Fruit fly (Drosophila melanogaster) S2 (cell line): ENCODE measurements around the gene CG13484.

Source experiments
- CG8478 ChIP-seq: fragments of >200 bp; optimal IDR thresholded peaks from 2 replicates; lab custom pipeline; 2018
- CTCF ChIP-seq, 2 experiments: fragments of >200 bp; optimal IDR thresholded peaks; 2 replicates each; lab custom pipeline; 2018

DNA sequence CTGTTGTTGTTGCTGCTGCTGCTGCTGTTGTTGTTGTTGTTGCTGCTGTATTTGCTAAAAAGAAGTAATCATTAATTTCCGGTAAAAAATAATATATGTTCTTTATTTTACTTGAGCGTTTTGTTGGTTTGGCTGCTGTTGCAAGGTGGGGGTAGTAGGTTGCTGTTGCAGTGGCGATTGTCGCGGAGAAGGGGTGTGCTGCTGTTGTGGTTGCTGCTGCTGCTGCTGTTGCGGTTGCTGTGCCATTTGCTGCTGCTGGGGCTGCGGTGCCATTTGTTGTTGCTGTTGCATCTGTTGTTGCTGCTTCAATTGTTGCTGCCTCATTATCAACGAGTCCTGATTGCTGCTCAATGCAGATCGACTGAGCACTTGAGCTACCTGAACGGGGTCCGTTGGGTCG lies 27.1 kb downstream of the CG13484 start:
- TF ChIP-seq CG8478: no peak
- no peak for TF ChIP-seq CTCF (optimal IDR thresholded peaks at IDR 0.05; lab: Kevin White, UChicago)
